Worm (Caenorhabditis elegans) whole organism, L4 larva: Measurements from ENCODE around the gene pho-9.
A peak's percentile ranks its signal among the peaks of the same experiment; 100 is the strongest.

ENCODE experiments used
- D1046.2 ChIP-seq: fragments of 200-800 bp; sonication (Bioruptor generic); IDR thresholded peaks from 2 replicates; pipeline ENCODE4 v1.3.6; 2022; ENCODE audit warnings: missing genetic modification characterization, missing compliant biosample characterization
- F26F4.8 ChIP-seq: fragments of 200-800 bp; sonication (Bioruptor generic); conservative IDR thresholded peaks from 2 replicates; pipeline ENCODE4 v1.3.6; 2022; ENCODE audit warnings: missing genetic modification characterization, missing compliant biosample characterization
- F37D6.2 ChIP-seq: sonication (generic microtip); optimal IDR thresholded peaks from 2 replicates; lab custom pipeline; 2016; ENCODE audit warnings: mild to moderate bottlenecking, missing genetic modification characterization, missing compliant biosample characterization
- F44E2.7 ChIP-seq: fragments of 200-800 bp; sonication (Bioruptor generic); IDR thresholded peaks from 2 replicates; pipeline ENCODE4 v2.1.2; 2022; ENCODE audit warnings: missing genetic modification characterization, missing compliant biosample characterization
- F49E8.2 ChIP-seq: sonication (generic microtip); optimal IDR thresholded peaks from 2 replicates; lab custom pipeline; 2016; ENCODE audit warnings: missing compliant biosample characterization, mild to moderate bottlenecking, missing genetic modification characterization, borderline replicate concordance
- T20F7.1 ChIP-seq: fragments of 200-800 bp; sonication (Bioruptor generic); optimal IDR thresholded peaks from 2 replicates; lab custom pipeline; 2018; ENCODE audit warnings: mild to moderate bottlenecking, missing genetic modification characterization, missing compliant biosample characterization
- Y105C5A.15 ChIP-seq: fragments of 200-800 bp; sonication (Bioruptor generic); IDR thresholded peaks from 2 replicates; pipeline ENCODE4 v1.3.6; 2022; ENCODE audit warnings: missing genetic modification characterization, missing compliant biosample characterization
- ceh-20 ChIP-seq: fragments of 200-800 bp; sonication (Bioruptor generic); IDR thresholded peaks from 2 replicates; pipeline ENCODE4 v1.3.6; 2022; ENCODE audit warnings: missing genetic modification reagents, missing genetic modification characterization, missing compliant biosample characterization
- ceh-28 ChIP-seq: fragments of 150-350 bp; optimal IDR thresholded peaks from 2 replicates; lab custom pipeline; 2014; ENCODE audit warnings: missing biosample characterization, missing genetic modification reagents, missing genetic modification characterization
- ceh-62 ChIP-seq: sonication (generic microtip); optimal IDR thresholded peaks from 2 replicates; lab custom pipeline; 2017; ENCODE audit warnings: missing biosample characterization, missing genetic modification characterization
- ctbp-1 ChIP-seq: fragments of 200-800 bp; sonication (Bioruptor generic); IDR thresholded peaks from 2 replicates; pipeline ENCODE4 v1.3.6; 2022; ENCODE audit warnings: missing genetic modification reagents, missing genetic modification characterization, missing compliant biosample characterization
- daf-12 ChIP-seq: fragments of 150-350 bp; optimal IDR thresholded peaks from 2 replicates; lab custom pipeline; 2014; ENCODE audit warnings: missing biosample characterization, missing genetic modification reagents, missing genetic modification characterization
- daf-16 ChIP-seq, 3 experiments: sonication (generic microtip); optimal IDR thresholded peaks; 2 replicates each; lab custom pipeline; 2016 to 2017; ENCODE audit warnings: missing genetic modification characterization in 3 of 3, missing genetic modification reagents in 3 of 3, mild to moderate bottlenecking in 2 of 3, missing compliant biosample characterization in 2 of 3, missing biosample characterization in 1 of 3, moderate library complexity in 1 of 3
- dmd-6 ChIP-seq: fragments of 200-800 bp; sonication (Bioruptor generic); IDR thresholded peaks from 2 replicates; pipeline ENCODE4 v1.3.6; 2022; ENCODE audit warnings: missing genetic modification reagents, missing genetic modification characterization, missing compliant biosample characterization
- duxl-1 ChIP-seq: sonication (generic microtip); optimal IDR thresholded peaks from 2 replicates; lab custom pipeline; 2016; ENCODE audit warnings: mild to moderate bottlenecking, missing genetic modification characterization, moderate library complexity, missing compliant biosample characterization; ENCODE audit not compliant: poor library complexity
- dve-1 ChIP-seq: sonication (generic microtip); optimal IDR thresholded peaks from 2 replicates; lab custom pipeline; 2017; ENCODE audit warnings: antibody characterized with exemption, mild to moderate bottlenecking, missing genetic modification characterization, missing compliant biosample characterization; ENCODE audit not compliant: insufficient read depth
- egl-43 ChIP-seq: fragments of 200-800 bp; sonication (Bioruptor generic); IDR thresholded peaks from 2 replicates; pipeline ENCODE4 v1.3.6; 2022; ENCODE audit warnings: missing genetic modification reagents, missing genetic modification characterization, missing compliant biosample characterization
- fkh-10 ChIP-seq: fragments of 150-350 bp; optimal IDR thresholded peaks from 2 replicates; lab custom pipeline; 2014; ENCODE audit warnings: missing biosample characterization, missing genetic modification reagents, missing genetic modification characterization
- fos-1 ChIP-seq: fragments of 150-350 bp; optimal IDR thresholded peaks from 2 replicates; lab custom pipeline; 2014; ENCODE audit warnings: missing biosample characterization, missing genetic modification characterization
- hlh-11 ChIP-seq: fragments of 200-800 bp; sonication (Bioruptor generic); optimal IDR thresholded peaks from 2 replicates; lab custom pipeline; 2018; ENCODE audit warnings: mild to moderate bottlenecking, missing genetic modification characterization, missing compliant biosample characterization
- hmg-1.1 ChIP-seq: fragments of 200-800 bp; sonication (Bioruptor generic); IDR thresholded peaks from 2 replicates; pipeline ENCODE4 v1.3.6; 2022; ENCODE audit warnings: missing genetic modification reagents, missing genetic modification characterization, missing compliant biosample characterization
- lin-1 ChIP-seq: fragments of 200-800 bp; sonication (Bioruptor generic); IDR thresholded peaks from 2 replicates; pipeline ENCODE4 v1.3.6; 2022; ENCODE audit warnings: missing genetic modification reagents, missing genetic modification characterization, missing compliant biosample characterization
- mep-1 ChIP-seq: fragments of 150-350 bp; sonication (generic microtip); optimal IDR thresholded peaks from 3 replicates; lab custom pipeline; 2014; ENCODE audit warnings: missing biosample characterization, missing genetic modification characterization
- mes-2 ChIP-seq: sonication (generic microtip); optimal IDR thresholded peaks from 2 replicates; lab custom pipeline; 2016; ENCODE audit warnings: missing genotype, mild to moderate bottlenecking, missing genetic modification characterization, missing compliant biosample characterization; ENCODE audit not compliant: poor library complexity, severe bottlenecking
- nhr-10 ChIP-seq: fragments of 150-350 bp; optimal IDR thresholded peaks from 2 replicates; lab custom pipeline; 2014; ENCODE audit warnings: missing biosample characterization, missing genetic modification characterization
- nhr-102 ChIP-seq: sonication (generic microtip); optimal IDR thresholded peaks from 2 replicates; lab custom pipeline; 2016; ENCODE audit warnings: mild to moderate bottlenecking, missing genetic modification characterization, moderate library complexity, missing compliant biosample characterization
- nhr-11 ChIP-seq: fragments of 150-350 bp; optimal IDR thresholded peaks from 2 replicates; lab custom pipeline; 2014; ENCODE audit warnings: missing biosample characterization, missing genetic modification characterization
- nhr-28 ChIP-seq: fragments of 150-350 bp; optimal IDR thresholded peaks from 2 replicates; lab custom pipeline; 2014; ENCODE audit warnings: missing biosample characterization, missing genetic modification characterization
- nhr-42 ChIP-seq: fragments of 200-800 bp; sonication (Bioruptor generic); IDR thresholded peaks from 2 replicates; pipeline ENCODE4 v1.3.6; 2022; ENCODE audit warnings: missing genetic modification characterization, missing compliant biosample characterization
- nhr-6 ChIP-seq: fragments of 150-350 bp; optimal IDR thresholded peaks from 2 replicates; lab custom pipeline; 2014; ENCODE audit warnings: missing biosample characterization, missing genetic modification characterization
- nhr-76 ChIP-seq: fragments of 150-350 bp; optimal IDR thresholded peaks from 2 replicates; lab custom pipeline; 2014; ENCODE audit warnings: missing biosample characterization, missing genetic modification characterization
- nhr-77 ChIP-seq: fragments of 150-350 bp; optimal IDR thresholded peaks from 2 replicates; lab custom pipeline; 2014; ENCODE audit warnings: missing biosample characterization, missing genetic modification characterization
- php-3 ChIP-seq: fragments of 200-800 bp; sonication (Bioruptor generic); IDR thresholded peaks from 2 replicates; pipeline ENCODE4 v1.3.6; 2022; ENCODE audit warnings: missing genetic modification reagents, missing genetic modification characterization, missing compliant biosample characterization
- pqm-1 ChIP-seq: sonication (generic microtip); optimal IDR thresholded peaks from 2 replicates; lab custom pipeline; 2017; ENCODE audit warnings: missing biosample characterization, missing genetic modification characterization
- rbr-2 ChIP-seq: sonication (generic microtip); optimal IDR thresholded peaks from 2 replicates; lab custom pipeline; 2016; ENCODE audit warnings: missing genotype, missing genetic modification characterization, missing compliant biosample characterization
- snpc-1.2 ChIP-seq: fragments of 200-800 bp; sonication (Bioruptor generic); IDR thresholded peaks from 2 replicates; pipeline ENCODE4 v1.3.6; 2022; ENCODE audit warnings: missing genetic modification reagents, missing genetic modification characterization, missing compliant biosample characterization
- unc-130 ChIP-seq: sonication (generic microtip); optimal IDR thresholded peaks from 2 replicates; lab custom pipeline; 2016; ENCODE audit warnings: missing genetic modification reagents, missing genetic modification characterization, missing compliant biosample characterization
- zag-1 ChIP-seq: fragments of 150-350 bp; optimal IDR thresholded peaks from 2 replicates; lab custom pipeline; 2014; ENCODE audit warnings: missing biosample characterization, missing genetic modification characterization
- zfp-3 ChIP-seq: fragments of 200-800 bp; sonication (Bioruptor generic); conservative IDR thresholded peaks from 2 replicates; pipeline ENCODE4 v1.3.6; 2022; ENCODE audit warnings: missing genetic modification reagents, missing genetic modification characterization, missing compliant biosample characterization

The pho-9 gene

DNA sequence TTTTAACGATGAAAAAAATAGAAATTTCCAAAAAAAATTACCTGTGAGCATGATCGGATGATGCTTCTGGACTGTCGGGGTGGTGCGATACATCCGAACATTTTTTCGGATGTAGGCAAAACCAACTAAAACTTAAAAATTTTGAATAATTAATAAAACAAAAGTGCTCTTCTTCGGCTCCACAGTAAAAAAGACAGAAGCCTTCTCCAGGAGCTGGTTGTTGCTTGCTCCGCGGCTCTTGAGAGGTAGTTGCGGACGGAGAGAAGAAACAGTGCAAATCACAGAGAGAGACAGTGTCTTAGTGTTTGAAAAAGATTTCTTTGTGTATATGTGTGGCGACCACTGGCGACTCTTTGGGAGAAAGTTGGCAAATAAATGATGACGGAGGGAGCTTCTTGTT lies 4.4 kb downstream of the pho-9 start, which contains the start of gene gldi-9:
Gene gldi-9 (minus strand): TSS at position 101 of the 400 bp plus-strand sequence.
- TF ChIP-seq fos-1, result no peak
- no peak for TF ChIP-seq hlh-11 (tag; lab: Kevin White, UChicago)
- no peak for TF ChIP-seq F37D6.2 (tag; lab: Kevin White, UChicago)
- no peak for TF ChIP-seq nhr-76 (tag; lab: Kevin White, UChicago)
- no peak for TF ChIP-seq rbr-2 (tag; lab: Kevin White, UChicago)
- TF ChIP-seq duxl-1 (tag; lab: Kevin White, UChicago), result no peak
- TF ChIP-seq nhr-6, result no peak
- TF ChIP-seq nhr-11, result no peak
- TF ChIP-seq F44E2.7 (GFP tag; lab: Robert Waterston, UW), result no peak
- no peak for TF ChIP-seq lin-1 (GFP tag; lab: Robert Waterston, UW)
- TF ChIP-seq, all 104 proteins: peak for 0

DNA sequence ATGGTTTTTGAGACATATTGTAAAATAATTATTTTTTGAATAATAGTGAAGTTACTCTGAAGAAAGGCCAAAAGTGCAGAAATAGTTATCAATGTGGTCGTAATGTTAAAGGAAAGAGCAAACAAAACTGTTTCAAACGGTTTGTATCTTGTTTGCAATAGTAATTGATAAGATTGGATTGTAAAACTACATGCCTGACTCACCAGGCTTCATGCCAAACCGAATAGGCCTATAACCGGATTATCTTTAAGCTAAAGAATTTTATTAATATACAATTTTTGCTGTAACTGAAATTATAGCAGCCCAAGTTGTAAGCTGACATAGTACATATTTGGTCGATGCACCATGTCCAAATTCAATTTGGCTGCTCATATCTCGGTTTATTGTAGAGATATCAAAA lies 14.1 kb downstream of the pho-9 start, which contains the start of gene Y71H2AM.14:
Gene Y71H2AM.14 (minus strand): TSS at position 101 of the 400 bp plus-strand sequence.
- TF ChIP-seq pqm-1 (peak; percentile 43), zag-1 (no peak)

DNA sequence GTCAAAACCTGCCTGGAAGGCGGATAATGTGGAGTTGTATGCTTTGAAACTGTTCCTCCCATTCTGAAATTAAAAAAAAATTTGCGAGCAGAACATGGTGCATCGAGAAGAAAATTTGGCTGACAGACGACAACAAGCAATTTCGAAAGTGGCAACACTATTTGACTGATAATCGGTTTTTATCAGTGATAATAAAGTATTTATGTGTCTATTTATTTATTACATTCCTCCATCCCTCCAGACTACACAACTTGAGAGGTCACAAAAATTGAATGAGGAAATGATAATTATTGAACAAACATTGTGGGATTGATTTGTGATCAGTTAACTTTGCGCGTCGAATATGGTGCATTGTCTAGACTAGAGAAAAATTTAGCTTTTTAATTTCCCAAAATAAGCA lies 21.1 kb downstream of the pho-9 start, which contains the start of gene cest-25:
Gene cest-25 (minus strand): TSS at position 63 of the 400 bp plus-strand sequence.
- no peak for TF ChIP-seq F26F4.8
- peak; percentile 7 for TF ChIP-seq nhr-102 (tag; lab: Kevin White, UChicago)
- TF ChIP-seq ceh-20, result no peak
- no peak for TF ChIP-seq duxl-1 (tag; lab: Kevin White, UChicago)
- TF ChIP-seq nhr-28, result peak; percentile 96
- no peak for TF ChIP-seq mes-2 (tag; lab: Kevin White, UChicago)
- TF ChIP-seq hlh-11 (tag; lab: Kevin White, UChicago), result peak; percentile 71
- peak in 1 of 2 experiments; percentile 53 for TF ChIP-seq daf-16 (GFP tag; optimal IDR thresholded peaks at IDR 0.05; lab: Kevin White, UChicago)
- TF ChIP-seq daf-16 (tag; optimal IDR thresholded peaks at IDR 0.05; lab: Kevin White, UChicago), result peak; percentile 95
- no peak for TF ChIP-seq nhr-10 (tag; lab: Kevin White, UChicago)
- peak; percentile 97 for TF ChIP-seq pqm-1
- no peak for TF ChIP-seq Y105C5A.15 (GFP tag; lab: Robert Waterston, UW)
- no peak for TF ChIP-seq F49E8.2 (tag; lab: Kevin White, UChicago)
- TF ChIP-seq ctbp-1 (GFP tag; lab: Robert Waterston, UW), result no peak
- TF ChIP-seq ceh-28 (tag; lab: Kevin White, UChicago), result no peak
- TF ChIP-seq php-3 (GFP tag; lab: Robert Waterston, UW), result peak; percentile 90
- 0 out of 2 replicates have a peak, but pooled peaks have one; percentile 25 for TF ChIP-seq lin-1 (GFP tag; lab: Robert Waterston, UW)
- TF ChIP-seq D1046.2 (GFP tag; lab: Robert Waterston, UW), result no peak
- peak; percentile 77 for TF ChIP-seq dmd-6 (GFP tag; lab: Robert Waterston, UW)
- TF ChIP-seq ceh-62 (tag; lab: Kevin White, UChicago), result no peak
- TF ChIP-seq hmg-1.1 (GFP tag; lab: Robert Waterston, UW), result no peak
- no peak for TF ChIP-seq daf-12
- TF ChIP-seq egl-43 (GFP tag; lab: Robert Waterston, UW), result no peak
- TF ChIP-seq snpc-1.2 (GFP tag; lab: Robert Waterston, UW), result no peak
- TF ChIP-seq dve-1, result peak; percentile 81
- no peak for TF ChIP-seq zfp-3
- no peak for TF ChIP-seq fkh-10 (GFP tag; lab: Kevin White, UChicago)
- TF ChIP-seq T20F7.1 (GFP tag; lab: Kevin White, UChicago), result peak; percentile 21
- TF ChIP-seq nhr-42 (GFP tag; lab: Robert Waterston, UW), result no peak
- peak; percentile 71 for TF ChIP-seq nhr-77
- TF ChIP-seq mep-1 (tag; lab: Kevin White, UChicago), result no peak
- TF ChIP-seq unc-130 (GFP tag; lab: Kevin White, UChicago), result no peak
